Worm (Caenorhabditis elegans) whole organism, L3 larva: ENCODE data around the gene nhr-226.

ENCODE experiments used
- R02D3.7 ChIP-seq: fragments of 150-350 bp; optimal IDR thresholded peaks from 2 replicates; lab custom pipeline; 2014; ENCODE audit warnings: missing biosample characterization, missing genetic modification characterization
- ZK546.5 ChIP-seq: sonication (generic microtip); optimal IDR thresholded peaks from 2 replicates; lab custom pipeline; 2017; ENCODE audit warnings: missing biosample characterization, missing genetic modification characterization
- aly-2 ChIP-seq: fragments of 150-350 bp; optimal IDR thresholded peaks from 2 replicates; lab custom pipeline; 2014; ENCODE audit warnings: missing biosample characterization, missing genetic modification characterization
- ama-1 ChIP-seq: fragments of 150-350 bp; optimal IDR thresholded peaks from 2 replicates; lab custom pipeline; 2018
- ceh-9 ChIP-seq: sonication (generic microtip); optimal IDR thresholded peaks from 2 replicates; lab custom pipeline; 2018; ENCODE audit warnings: missing biosample characterization, missing genetic modification characterization
- daf-12 ChIP-seq: fragments of 150-350 bp; optimal IDR thresholded peaks from 2 replicates; lab custom pipeline; 2014; ENCODE audit warnings: missing biosample characterization, missing genetic modification reagents, missing genetic modification characterization
- egl-27 ChIP-seq: sonication (generic microtip); optimal IDR thresholded peaks from 4 replicates; lab custom pipeline; 2017; ENCODE audit warnings: missing biosample characterization, missing genetic modification reagents, missing genetic modification characterization
- egl-5 ChIP-seq: fragments of 150-350 bp; optimal IDR thresholded peaks from 2 replicates; lab custom pipeline; 2017; ENCODE audit warnings: missing biosample characterization, missing genetic modification reagents, missing genetic modification characterization, inconsistent platforms
- elt-1 ChIP-seq: fragments of 150-350 bp; optimal IDR thresholded peaks from 2 replicates; lab custom pipeline; 2014; ENCODE audit warnings: missing biosample characterization, missing genetic modification characterization
- elt-2 ChIP-seq: sonication (generic microtip); optimal IDR thresholded peaks from 2 replicates; lab custom pipeline; 2016; ENCODE audit warnings: missing genetic modification reagents, mild to moderate bottlenecking, missing genetic modification characterization, missing compliant biosample characterization
- elt-3 ChIP-seq, 3 experiments: fragments of 150-350 bp in 1 of 3; sonication (generic microtip) in 2 of 3; optimal IDR thresholded peaks; 2 replicates in 2 of 3; 4 replicates in 1 of 3; lab custom pipeline; 2014 to 2017; ENCODE audit warnings: missing biosample characterization in 3 of 3, missing genetic modification characterization in 3 of 3
- fkh-2 ChIP-seq: fragments of 150-350 bp; optimal IDR thresholded peaks from 2 replicates; lab custom pipeline; 2014; ENCODE audit warnings: missing biosample characterization, missing genetic modification reagents, missing genetic modification characterization
- fos-1 ChIP-seq: fragments of 150-350 bp; optimal IDR thresholded peaks from 2 replicates; lab custom pipeline; 2014; ENCODE audit warnings: missing biosample characterization, missing genetic modification characterization
- hmg-11 ChIP-seq: sonication (generic microtip); optimal IDR thresholded peaks from 2 replicates; lab custom pipeline; 2016; ENCODE audit warnings: missing genetic modification characterization, missing compliant biosample characterization
- jun-1 ChIP-seq: fragments of 150-350 bp; optimal IDR thresholded peaks from 2 replicates; lab custom pipeline; 2014; ENCODE audit warnings: missing biosample characterization, missing genetic modification reagents, missing genetic modification characterization
- lin-15B ChIP-seq: fragments of 150-350 bp; optimal IDR thresholded peaks from 2 replicates; lab custom pipeline; 2014; ENCODE audit warnings: missing biosample characterization, missing genetic modification characterization
- lsy-12 ChIP-seq: sonication (generic microtip); optimal IDR thresholded peaks from 2 replicates; lab custom pipeline; 2016; ENCODE audit warnings: mild to moderate bottlenecking, missing genetic modification characterization, missing compliant biosample characterization
- mdl-1 ChIP-seq: fragments of 150-350 bp; optimal IDR thresholded peaks from 2 replicates; lab custom pipeline; 2014; ENCODE audit warnings: missing biosample characterization, missing genetic modification characterization
- mml-1 ChIP-seq: fragments of 150-350 bp; sonication (generic microtip); optimal IDR thresholded peaks from 3 replicates; lab custom pipeline; 2014; ENCODE audit warnings: missing biosample characterization, missing genetic modification characterization
- nfya-1 ChIP-seq: sonication (generic microtip); optimal IDR thresholded peaks from 2 replicates; lab custom pipeline; 2017; ENCODE audit warnings: missing genetic modification characterization, mild to moderate bottlenecking, missing compliant biosample characterization, antibody characterized with exemption, moderate library complexity; ENCODE audit not compliant: insufficient read depth
- nhr-11 ChIP-seq: fragments of 150-350 bp; optimal IDR thresholded peaks from 2 replicates; lab custom pipeline; 2014; ENCODE audit warnings: missing biosample characterization, missing genetic modification characterization
- nhr-12 ChIP-seq: fragments of 150-350 bp; optimal IDR thresholded peaks from 2 replicates; lab custom pipeline; 2014; ENCODE audit warnings: missing biosample characterization, missing genetic modification characterization
- nhr-237 ChIP-seq: fragments of 150-350 bp; optimal IDR thresholded peaks from 2 replicates; lab custom pipeline; 2014; ENCODE audit warnings: missing biosample characterization, missing genetic modification characterization
- nhr-25 ChIP-seq: sonication (generic microtip); optimal IDR thresholded peaks from 2 replicates; lab custom pipeline; 2017; ENCODE audit warnings: missing biosample characterization, missing genetic modification characterization
- nhr-28 ChIP-seq: fragments of 150-350 bp; optimal IDR thresholded peaks from 2 replicates; lab custom pipeline; 2014; ENCODE audit warnings: missing biosample characterization, missing genetic modification characterization
- nhr-43 ChIP-seq: sonication (generic microtip); optimal IDR thresholded peaks from 2 replicates; lab custom pipeline; 2016; ENCODE audit warnings: mild to moderate bottlenecking, missing genetic modification characterization, missing compliant biosample characterization; ENCODE audit not compliant: poor library complexity, severe bottlenecking
- nhr-76 ChIP-seq: fragments of 150-350 bp; sonication (generic microtip); optimal IDR thresholded peaks from 5 replicates; lab custom pipeline; 2014; ENCODE audit warnings: missing biosample characterization, missing genetic modification characterization
- nhr-77 ChIP-seq: fragments of 150-350 bp; optimal IDR thresholded peaks from 2 replicates; lab custom pipeline; 2014; ENCODE audit warnings: missing biosample characterization, missing genetic modification characterization
- pha-4 ChIP-seq: fragments of 150-350 bp; optimal IDR thresholded peaks from 2 replicates; lab custom pipeline; 2014; ENCODE audit warnings: missing biosample characterization, missing genetic modification reagents, missing genetic modification characterization
- pqm-1 ChIP-seq: fragments of 150-350 bp; optimal IDR thresholded peaks from 2 replicates; lab custom pipeline; 2017; ENCODE audit warnings: missing biosample characterization, missing genetic modification characterization, inconsistent platforms
- snpc-4 ChIP-seq: fragments of 150-350 bp; optimal IDR thresholded peaks from 2 replicates; lab custom pipeline; 2014; ENCODE audit warnings: missing biosample characterization, missing genetic modification characterization
- tbx-2 ChIP-seq: sonication (generic microtip); optimal IDR thresholded peaks from 2 replicates; lab custom pipeline; 2016; ENCODE audit warnings: mild to moderate bottlenecking, missing genetic modification characterization, missing compliant biosample characterization
- unc-39 ChIP-seq: sonication (generic microtip); optimal IDR thresholded peaks from 4 replicates; lab custom pipeline; 2017; ENCODE audit warnings: missing biosample characterization, missing genetic modification characterization
- unc-62 ChIP-seq: fragments of 150-350 bp; sonication (generic microtip); optimal IDR thresholded peaks from 4 replicates; lab custom pipeline; 2014; ENCODE audit warnings: missing biosample characterization, missing genetic modification reagents, missing genetic modification characterization
- ztf-11 ChIP-seq: fragments of 150-350 bp; optimal IDR thresholded peaks from 2 replicates; lab custom pipeline; 2014; ENCODE audit warnings: missing biosample characterization, missing genetic modification characterization
- ztf-4 ChIP-seq: fragments of 150-350 bp; optimal IDR thresholded peaks from 2 replicates; lab custom pipeline; 2014; ENCODE audit warnings: missing biosample characterization, missing genetic modification characterization

Gene nhr-226

DNA sequence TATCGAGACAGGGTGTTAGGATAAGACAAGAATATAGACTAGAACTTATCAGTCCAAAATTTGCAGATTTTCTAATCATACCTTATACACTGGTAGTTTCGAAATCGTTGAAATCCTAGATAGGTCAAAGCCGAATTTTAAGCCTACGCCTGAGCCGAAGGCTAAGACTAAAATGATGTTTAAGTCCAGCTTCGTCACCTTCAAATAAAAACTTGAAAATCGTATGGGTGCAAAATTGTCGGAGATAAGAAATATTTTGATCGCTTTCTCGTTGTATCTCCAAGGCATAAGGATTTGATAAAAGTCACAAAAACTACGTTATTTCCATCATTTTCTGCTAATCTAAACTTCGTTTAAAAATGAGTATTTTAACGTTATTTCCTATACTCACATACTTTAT, 34.0 kb upstream of the nhr-226 start, which contains the start of gene F41B5.12:
Gene F41B5.12 (plus strand): TSS at position 301 of the 400 bp plus-strand sequence.
- TF ChIP-seq nhr-28 (tag; lab: Kevin White, UChicago) (no peak), aly-2 (no peak), lin-15B (no peak), nhr-11 (tag; lab: Kevin White, UChicago) (no peak), ZK546.5 (tag; lab: Kevin White, UChicago) (no peak), nfya-1 (tag; lab: Kevin White, UChicago) (no peak), ceh-9 (tag; lab: Kevin White, UChicago) (no peak)
- TF ChIP-seq, all 47 proteins: peak for 0

DNA sequence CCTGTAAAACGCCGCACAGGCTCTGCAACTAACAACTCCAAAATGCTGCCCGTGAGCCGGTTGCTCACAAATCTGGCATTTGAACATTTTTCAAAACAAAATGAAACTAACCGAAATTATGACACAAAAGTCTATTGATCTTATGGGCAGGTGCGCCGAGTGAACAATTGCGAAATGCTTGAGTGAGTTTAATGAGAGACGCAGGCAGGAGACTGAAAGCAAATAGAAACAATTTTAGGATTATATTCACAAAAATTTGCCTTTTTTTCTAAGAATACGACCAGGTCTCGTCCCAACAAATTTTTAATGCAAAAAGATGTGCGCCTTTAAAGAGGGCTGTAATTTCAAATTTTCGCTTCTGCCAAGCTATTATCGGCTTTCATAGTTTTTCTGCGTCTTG, 30.2 kb upstream of the nhr-226 start, which contains the start of gene nhr-183:
Gene nhr-183 (minus strand): TSS at position 180 of the 400 bp plus-strand sequence.
- TF ChIP-seq pha-4 (tag; lab: Kevin White, UChicago): peak; percentile 46
- TF ChIP-seq elt-1 (tag; lab: Kevin White, UChicago): no peak
- no peak for TF ChIP-seq snpc-4 (tag; lab: Kevin White, UChicago)
- no peak for TF ChIP-seq egl-5
- no peak for TF ChIP-seq hmg-11 (tag; lab: Kevin White, UChicago)
- TF ChIP-seq R02D3.7 (tag; lab: Kevin White, UChicago): no peak
- TF ChIP-seq nhr-28 (tag; lab: Kevin White, UChicago): no peak

DNA sequence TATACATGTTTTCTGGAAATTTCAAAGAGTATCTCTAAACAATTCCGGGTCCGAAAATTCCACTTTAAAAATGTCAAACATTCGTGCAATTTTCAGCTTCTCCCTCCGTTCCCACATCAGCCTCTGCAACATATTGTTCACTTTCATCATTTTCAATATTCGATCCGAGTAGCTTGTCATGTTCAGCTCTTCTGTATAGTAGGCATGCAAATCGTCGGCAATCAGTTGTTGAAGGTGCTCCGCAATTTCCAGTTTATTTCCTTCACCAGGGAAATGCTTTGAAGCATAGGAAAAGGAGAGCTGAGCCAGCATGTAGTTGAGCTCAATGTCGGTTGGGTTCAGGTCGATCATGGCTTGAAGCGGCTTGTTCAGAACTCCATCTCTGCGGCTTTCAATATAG, 29.8 kb upstream of the nhr-226 start:
- TF ChIP-seq nhr-28 (tag; lab: Kevin White, UChicago) (no peak), ztf-11 (tag; lab: Kevin White, UChicago) (no peak), elt-3 (tag; optimal IDR thresholded peaks at IDR 0.05; lab: Kevin White, UChicago) (no peak), unc-39 (tag; lab: Kevin White, UChicago) (no peak), ztf-4 (no peak), unc-62 (GFP tag; lab: Kevin White, UChicago) (no peak), nhr-77 (tag; lab: Kevin White, UChicago) (no peak), nhr-25 (tag; lab: Kevin White, UChicago) (no peak), nhr-12 (tag; lab: Kevin White, UChicago) (no peak), R02D3.7 (tag; lab: Kevin White, UChicago) (no peak), egl-27 (tag; lab: Kevin White, UChicago) (no peak), elt-1 (tag; lab: Kevin White, UChicago) (no peak), pqm-1 (tag; lab: Kevin White, UChicago) (no peak), daf-12 (tag; lab: Kevin White, UChicago) (no peak), nfya-1 (tag; lab: Kevin White, UChicago) (no peak), fkh-2 (tag; lab: Kevin White, UChicago) (no peak), nhr-237 (tag; lab: Kevin White, UChicago) (no peak)

DNA sequence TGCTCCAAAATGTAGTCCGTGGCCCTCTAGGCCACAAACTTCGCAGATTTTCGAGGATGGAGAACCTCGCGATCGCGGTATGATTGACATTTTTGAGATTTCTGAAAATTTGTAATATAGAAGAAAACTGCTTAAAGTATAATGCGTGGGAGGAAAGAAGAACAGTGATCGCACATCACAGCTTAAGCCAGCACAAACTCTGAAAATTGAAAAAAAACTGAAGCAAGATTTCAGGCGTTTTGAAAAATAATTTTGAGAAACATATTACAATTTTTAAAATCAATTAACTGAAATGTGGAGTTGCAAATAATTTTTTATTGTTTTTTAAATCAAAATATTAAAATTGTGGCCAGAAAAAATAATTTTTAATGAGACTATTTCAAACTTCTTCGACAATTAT, 27.7 kb upstream of the nhr-226 start, which contains the start of gene nhr-275:
Gene nhr-275 (minus strand): TSS at position 101 of the 400 bp plus-strand sequence.
- TF ChIP-seq nhr-76 (tag; lab: Kevin White, UChicago) (no peak), ZK546.5 (tag; lab: Kevin White, UChicago) (no peak), elt-1 (tag; lab: Kevin White, UChicago) (no peak), nhr-11 (tag; lab: Kevin White, UChicago) (no peak), nhr-43 (tag; lab: Kevin White, UChicago) (no peak), hmg-11 (tag; lab: Kevin White, UChicago) (no peak), elt-3 (tag; optimal IDR thresholded peaks at IDR 0.05; lab: Kevin White, UChicago) (no peak), pha-4 (tag; lab: Kevin White, UChicago) (no peak), tbx-2 (tag; lab: Kevin White, UChicago) (no peak), ztf-11 (tag; lab: Kevin White, UChicago) (no peak), elt-2 (no peak), fos-1 (tag; lab: Kevin White, UChicago) (no peak), snpc-4 (tag; lab: Kevin White, UChicago) (no peak), nhr-12 (tag; lab: Kevin White, UChicago) (no peak)

DNA sequence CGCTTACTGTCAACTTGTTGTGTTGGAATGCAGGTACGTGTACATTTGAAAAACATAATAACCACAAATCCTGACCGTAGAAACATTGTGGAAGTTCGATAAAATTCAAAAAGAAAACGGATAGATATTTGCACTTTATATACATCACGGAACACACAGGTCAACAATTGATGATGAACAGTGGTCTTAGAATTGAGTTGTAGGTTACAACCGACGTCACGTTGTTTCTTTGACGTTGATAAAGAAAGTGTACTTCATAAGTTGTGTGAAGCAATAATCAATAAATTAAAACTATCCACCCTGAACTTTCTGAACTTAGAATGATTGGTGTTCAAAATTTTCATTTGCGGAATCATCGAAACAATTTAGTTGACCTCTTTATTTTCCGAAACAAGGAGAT, 22.9 kb upstream of the nhr-226 start, which contains the start of gene Y5H2A.1:
Gene Y5H2A.1 (minus strand): TSS at position 101 of the 400 bp plus-strand sequence.
- TF ChIP-seq mml-1 (tag; lab: Kevin White, UChicago): no peak
- no peak for TF ChIP-seq egl-5
- TF ChIP-seq ama-1 (lab: Kevin White, UChicago): no peak
- no peak for TF ChIP-seq ceh-9 (tag; lab: Kevin White, UChicago)
- no peak for TF ChIP-seq nhr-76 (tag; lab: Kevin White, UChicago)
- TF ChIP-seq ztf-4: no peak
- no peak for TF ChIP-seq lsy-12 (tag; lab: Kevin White, UChicago)
- no peak for TF ChIP-seq egl-27 (tag; lab: Kevin White, UChicago)
- TF ChIP-seq elt-2: no peak
- no peak for TF ChIP-seq elt-3 (tag; optimal IDR thresholded peaks at IDR 0.05; lab: Kevin White, UChicago)
- TF ChIP-seq mdl-1 (tag; lab: Kevin White, UChicago): no peak
- no peak for TF ChIP-seq daf-12 (tag; lab: Kevin White, UChicago)
- no peak for TF ChIP-seq pqm-1 (tag; lab: Kevin White, UChicago)
- no peak for TF ChIP-seq jun-1 (tag; lab: Kevin White, UChicago)
- TF ChIP-seq R02D3.7 (tag; lab: Kevin White, UChicago): no peak
- TF ChIP-seq nhr-11 (tag; lab: Kevin White, UChicago): no peak
- TF ChIP-seq nhr-43 (tag; lab: Kevin White, UChicago): no peak
- TF ChIP-seq nhr-28 (tag; lab: Kevin White, UChicago): no peak
- no peak for TF ChIP-seq nhr-77 (tag; lab: Kevin White, UChicago)
